Worm (Caenorhabditis elegans) whole organism, late embryonic: ENCODE data around the gene C07A4.2.

Source experiments
- ceh-30 ChIP-seq: fragments of 150-350 bp; optimal IDR thresholded peaks from 2 replicates; lab custom pipeline; 2014; ENCODE audit warnings: missing biosample characterization, missing genetic modification characterization
- ceh-6 ChIP-seq: fragments of 200-800 bp; sonication (Bioruptor generic); optimal IDR thresholded peaks from 2 replicates; lab custom pipeline; 2018; ENCODE audit warnings: mild to moderate bottlenecking, missing genetic modification characterization, missing compliant biosample characterization
- pha-4 ChIP-seq: fragments of 150-350 bp; optimal IDR thresholded peaks from 2 replicates; lab custom pipeline; 2018; ENCODE audit warnings: missing biosample characterization, missing genetic modification reagents, missing genetic modification characterization

- no peak for TF ChIP-seq ceh-6
- no peak for TF ChIP-seq ceh-30
- no peak for TF ChIP-seq pha-4 (tag; lab: Kevin White, UChicago)
Observed at ce11 chrX:10146592-10146991, 25.4 kb upstream of the C07A4.2 start, which contains the start of gene unc-115.
